Fruit fly (Drosophila melanogaster) whole organism, prepupa: ENCODE results near the gene Crz.

Source experiments
- CG8632 ChIP-seq: fragments of 200-800 bp; sonication (Bioruptor generic); optimal IDR thresholded peaks from 3 replicates; lab custom pipeline; 2016; ENCODE audit warnings: missing biosample characterization, missing genetic modification characterization
- acj6 ChIP-seq: fragments of 200-800 bp; sonication (Bioruptor generic); optimal IDR thresholded peaks from 3 replicates; lab custom pipeline; 2016; ENCODE audit warnings: missing biosample characterization, missing genetic modification characterization
- cyc ChIP-seq: fragments of 200-800 bp; sonication (Bioruptor generic); optimal IDR thresholded peaks from 3 replicates; lab custom pipeline; 2016; ENCODE audit warnings: missing biosample characterization, missing genetic modification characterization
- fd59A ChIP-seq: fragments of 200-800 bp; sonication (Bioruptor generic); optimal IDR thresholded peaks from 2 replicates; lab custom pipeline; 2017; ENCODE audit warnings: missing biosample characterization, mild to moderate bottlenecking, missing genetic modification characterization, missing genetic modification reagents

DNA sequence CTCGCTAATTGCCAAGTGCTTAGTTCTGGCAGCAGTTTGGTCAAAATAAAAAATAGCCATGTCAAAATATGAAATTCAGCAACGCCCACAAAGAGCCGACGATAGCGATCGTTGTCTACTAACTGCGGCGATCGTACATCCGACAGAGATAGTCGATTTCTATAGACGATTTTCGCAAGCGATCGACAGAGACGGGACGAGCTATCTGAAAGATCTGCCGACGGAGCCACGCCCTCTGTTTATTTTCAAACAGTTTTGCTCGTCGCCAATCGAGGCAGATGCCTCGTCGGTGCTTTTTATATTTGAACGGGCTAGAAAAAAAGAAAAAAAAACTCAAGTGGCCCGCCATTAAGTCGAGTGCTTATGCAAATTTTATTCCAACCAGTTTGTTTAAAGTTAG is 20.9 kb downstream of the Crz start:
- TF ChIP-seq acj6 (GFP tag; lab: Kevin White, UChicago) (no peak), cyc (no peak), CG8632 (GFP tag; lab: Kevin White, UChicago) (no peak), fd59A (GFP tag; lab: Kevin White, UChicago) (no peak)
